Fruit fly (Drosophila melanogaster) whole organism, embryonic: ENCODE results near the gene CG3546.

Experiments used
- ATbp ChIP-seq: fragments of 200-800 bp; sonication (Bioruptor generic); optimal IDR thresholded peaks from 2 replicates; lab custom pipeline; 2017; ENCODE audit warnings: missing biosample characterization, mild to moderate bottlenecking, missing genetic modification characterization, missing genetic modification reagents
- Antp ChIP-seq: fragments of 200-800 bp; sonication (Bioruptor generic); optimal IDR thresholded peaks from 3 replicates; lab custom pipeline; 2016; ENCODE audit warnings: missing biosample characterization, missing genetic modification characterization
- Blimp-1 ChIP-seq: fragments of 200-800 bp; sonication (Bioruptor generic); optimal IDR thresholded peaks from 3 replicates; lab custom pipeline; 2018; ENCODE audit warnings: missing biosample characterization, missing genetic modification characterization, mild to moderate bottlenecking, moderate library complexity, missing genetic modification reagents
- CG10267 ChIP-seq: fragments of 200-800 bp; sonication (Bioruptor generic); optimal IDR thresholded peaks from 2 replicates; lab custom pipeline; 2018; ENCODE audit warnings: missing biosample characterization, mild to moderate bottlenecking, missing genetic modification characterization, moderate library complexity
- CG10321 ChIP-seq: fragments of 200-800 bp; sonication (Bioruptor generic); IDR thresholded peaks from 2 replicates; pipeline ENCODE4 v1.3.6; 2022; ENCODE audit warnings: missing biosample characterization, missing genetic modification characterization
- CG11085 ChIP-seq: fragments of 200-800 bp; sonication (Bioruptor generic); IDR thresholded peaks from 2 replicates; pipeline ENCODE4 v1.3.6; 2022; ENCODE audit warnings: missing biosample characterization, missing genetic modification characterization
- CG12155 ChIP-seq: fragments of 200-800 bp; sonication (Bioruptor generic); optimal IDR thresholded peaks from 3 replicates; lab custom pipeline; 2016; ENCODE audit warnings: missing biosample characterization, missing genetic modification characterization
- CG13123 ChIP-seq: fragments of 200-800 bp; sonication (Bioruptor generic); optimal IDR thresholded peaks from 2 replicates; lab custom pipeline; 2016; ENCODE audit warnings: missing biosample characterization, missing genetic modification characterization
- CG13894 ChIP-seq: fragments of 200-800 bp; sonication (Bioruptor generic); optimal IDR thresholded peaks from 3 replicates; lab custom pipeline; 2018; ENCODE audit warnings: missing biosample characterization, mild to moderate bottlenecking, missing genetic modification characterization, moderate library complexity
- CG14965 ChIP-seq: fragments of 200-800 bp; sonication (Bioruptor generic); optimal IDR thresholded peaks from 2 replicates; lab custom pipeline; 2016; ENCODE audit warnings: missing biosample characterization, missing genetic modification characterization, borderline replicate concordance
- CG15269 ChIP-seq: fragments of 200-800 bp; sonication (Bioruptor generic); optimal IDR thresholded peaks from 2 replicates; lab custom pipeline; 2018; ENCODE audit warnings: missing biosample characterization, mild to moderate bottlenecking, missing genetic modification characterization, moderate library complexity
- CG15479 ChIP-seq: fragments of 200-800 bp; sonication (Bioruptor generic); optimal IDR thresholded peaks from 3 replicates; lab custom pipeline; 2019; ENCODE audit warnings: missing biosample characterization, mild to moderate bottlenecking, missing genetic modification characterization, moderate library complexity
- CG17912 ChIP-seq: fragments of 200-800 bp; sonication (Bioruptor generic); optimal IDR thresholded peaks from 2 replicates; lab custom pipeline; 2018; ENCODE audit warnings: missing biosample characterization, mild to moderate bottlenecking, missing genetic modification characterization
- CG18599 ChIP-seq: fragments of 200-800 bp; sonication (Bioruptor generic); optimal IDR thresholded peaks from 3 replicates; lab custom pipeline; 2017; ENCODE audit warnings: missing biosample characterization, missing genetic modification characterization, mild to moderate bottlenecking, moderate library complexity, missing genetic modification reagents
- CG2875 ChIP-seq: fragments of 200-800 bp; sonication (Bioruptor generic); optimal IDR thresholded peaks from 2 replicates; lab custom pipeline; 2017; ENCODE audit warnings: missing biosample characterization, mild to moderate bottlenecking, missing genetic modification characterization, missing genetic modification reagents
- CG4617 ChIP-seq: fragments of 200-800 bp; sonication (Bioruptor generic); optimal IDR thresholded peaks from 3 replicates; lab custom pipeline; 2016; ENCODE audit warnings: missing biosample characterization, missing genetic modification characterization, borderline replicate concordance
- CG6813 ChIP-seq: fragments of 200-800 bp; sonication (Bioruptor generic); optimal IDR thresholded peaks from 2 replicates; lab custom pipeline; 2017; ENCODE audit warnings: missing biosample characterization, missing genetic modification characterization, mild to moderate bottlenecking, moderate library complexity, missing genetic modification reagents
- CG8281 ChIP-seq: fragments of 200-800 bp; sonication (Bioruptor generic); optimal IDR thresholded peaks from 2 replicates; lab custom pipeline; 2018; ENCODE audit warnings: missing biosample characterization, mild to moderate bottlenecking, missing genetic modification characterization, moderate library complexity
- CG9932 ChIP-seq: fragments of 200-800 bp; sonication (Bioruptor generic); IDR thresholded peaks from 2 replicates; pipeline ENCODE4 v1.3.6; 2022; ENCODE audit warnings: missing biosample characterization, missing genetic modification characterization
- Chrac-16 ChIP-seq: fragments of 200-800 bp; sonication (Bioruptor generic); optimal IDR thresholded peaks from 3 replicates; lab custom pipeline; 2016; ENCODE audit warnings: missing biosample characterization, missing genetic modification characterization
- CoRest ChIP-seq: fragments of 200-800 bp; sonication (Bioruptor generic); optimal IDR thresholded peaks from 3 replicates; lab custom pipeline; 2018; ENCODE audit warnings: missing biosample characterization, mild to moderate bottlenecking, missing genetic modification characterization, moderate library complexity
- D19A ChIP-seq: fragments of 200-800 bp; optimal IDR thresholded peaks from 3 replicates; lab custom pipeline; 2019; ENCODE audit warnings: missing biosample characterization, mild to moderate bottlenecking, missing genetic modification characterization, moderate library complexity
- Dip3 ChIP-seq: fragments of 200-800 bp; sonication (Bioruptor generic); optimal IDR thresholded peaks from 3 replicates; lab custom pipeline; 2016; ENCODE audit warnings: missing biosample characterization, missing genetic modification characterization
- Dll ChIP-seq: fragments of 200-800 bp; sonication (Bioruptor generic); IDR thresholded peaks from 4 replicates; pipeline ENCODE4 v1.3.6; 2022; ENCODE audit warnings: missing biosample characterization, missing genetic modification characterization; ENCODE audit not compliant: partially characterized antibody
- HLH3B ChIP-seq: fragments of 200-800 bp; sonication (Bioruptor generic); IDR thresholded peaks from 2 replicates; pipeline ENCODE4 v1.3.6; 2022; ENCODE audit warnings: missing biosample characterization, missing genetic modification characterization
- Lhr ChIP-seq: fragments of 200-800 bp; sonication (Bioruptor generic); optimal IDR thresholded peaks from 3 replicates; lab custom pipeline; 2017; ENCODE audit warnings: mild to moderate bottlenecking, missing biosample characterization, missing genetic modification reagents, missing genetic modification characterization
- Oaz ChIP-seq: fragments of 200-800 bp; sonication (Bioruptor generic); IDR thresholded peaks from 2 replicates; pipeline ENCODE4 v1.3.6; 2022; ENCODE audit warnings: missing biosample characterization, missing genetic modification characterization
- Oli ChIP-seq: fragments of 200-800 bp; sonication (Bioruptor generic); optimal IDR thresholded peaks from 2 replicates; lab custom pipeline; 2018; ENCODE audit warnings: missing biosample characterization, mild to moderate bottlenecking, missing genetic modification characterization, moderate library complexity
- Sox100B ChIP-seq: fragments of 200-800 bp; sonication (Bioruptor generic); optimal IDR thresholded peaks from 3 replicates; lab custom pipeline; 2018; ENCODE audit warnings: missing biosample characterization, mild to moderate bottlenecking, missing genetic modification characterization
- Sox102F ChIP-seq: fragments of 200-800 bp; sonication (Bioruptor generic); optimal IDR thresholded peaks from 2 replicates; lab custom pipeline; 2018; ENCODE audit warnings: missing biosample characterization, mild to moderate bottlenecking, missing genetic modification characterization, moderate library complexity
- Trl ChIP-seq, 3 experiments: fragments of >200 bp in 2 of 3; fragments of 200-800 bp in 1 of 3; sonication (Bioruptor generic) in 1 of 3; optimal IDR thresholded peaks; 2 replicates in 1 of 3; 3 replicates in 2 of 3; lab custom pipeline; 2016 to 2017; ENCODE audit warnings: missing biosample characterization in 1 of 3, missing genetic modification characterization in 1 of 3
- amos ChIP-seq: fragments of 200-800 bp; sonication (Bioruptor generic); IDR thresholded peaks from 2 replicates; pipeline ENCODE4 v1.3.6; 2022; ENCODE audit warnings: missing biosample characterization, missing genetic modification characterization; ENCODE audit not compliant: partially characterized antibody
- aop ChIP-seq: fragments of 200-800 bp; sonication (Bioruptor generic); IDR thresholded peaks from 2 replicates; pipeline ENCODE4 v1.3.6; 2022; ENCODE audit warnings: missing biosample characterization, missing genetic modification characterization
- ap ChIP-seq: fragments of 200-800 bp; sonication (Bioruptor generic); IDR thresholded peaks from 2 replicates; pipeline ENCODE4 v1.3.6; 2022; ENCODE audit warnings: missing biosample characterization, missing genetic modification characterization
- dan ChIP-seq: fragments of 200-800 bp; sonication (Bioruptor generic); IDR thresholded peaks from 2 replicates; pipeline ENCODE4 v1.3.6; 2022; ENCODE audit warnings: missing biosample characterization, missing genetic modification characterization
- dimm ChIP-seq: fragments of 200-800 bp; sonication (Bioruptor generic); IDR thresholded peaks from 2 replicates; pipeline ENCODE4 v1.3.6; 2022; ENCODE audit warnings: missing biosample characterization, missing genetic modification characterization
- dmrt11E ChIP-seq: fragments of 200-800 bp; sonication (Bioruptor generic); optimal IDR thresholded peaks from 3 replicates; lab custom pipeline; 2018; ENCODE audit warnings: missing biosample characterization, mild to moderate bottlenecking, missing genetic modification characterization, moderate library complexity
- gcm ChIP-seq: fragments of 200-800 bp; sonication (Bioruptor generic); optimal IDR thresholded peaks from 2 replicates; lab custom pipeline; 2019; ENCODE audit warnings: missing biosample characterization, mild to moderate bottlenecking, missing genetic modification characterization, moderate library complexity
- gem ChIP-seq: fragments of 200-800 bp; sonication (Bioruptor generic); optimal IDR thresholded peaks from 2 replicates; lab custom pipeline; 2019; ENCODE audit warnings: missing biosample characterization, mild to moderate bottlenecking, missing genetic modification characterization, moderate library complexity
- gfzf ChIP-seq: fragments of 200-800 bp; sonication (Bioruptor generic); optimal IDR thresholded peaks from 2 replicates; lab custom pipeline; 2016; ENCODE audit warnings: missing biosample characterization, mild to moderate bottlenecking, missing genetic modification characterization, moderate library complexity
- gsb-n ChIP-seq: fragments of 200-800 bp; sonication (Bioruptor generic); optimal IDR thresholded peaks from 3 replicates; lab custom pipeline; 2018; ENCODE audit warnings: missing biosample characterization, mild to moderate bottlenecking, missing genetic modification characterization
- jigr1 ChIP-seq: fragments of 200-800 bp; sonication (Bioruptor generic); IDR thresholded peaks from 3 replicates; pipeline ENCODE4 v1.3.6; 2022; ENCODE audit warnings: missing biosample characterization, missing genetic modification characterization
- kah ChIP-seq: fragments of 200-800 bp; sonication (Bioruptor generic); optimal IDR thresholded peaks from 2 replicates; lab custom pipeline; 2018; ENCODE audit warnings: missing biosample characterization, mild to moderate bottlenecking, missing genetic modification characterization
- pnt ChIP-seq: fragments of 200-800 bp; sonication (Bioruptor generic); optimal IDR thresholded peaks from 3 replicates; lab custom pipeline; 2016; ENCODE audit warnings: missing biosample characterization, missing genetic modification characterization
- rib ChIP-seq: fragments of 200-800 bp; sonication (Bioruptor generic); IDR thresholded peaks from 2 replicates; pipeline ENCODE4 v1.3.6; 2022; ENCODE audit warnings: missing biosample characterization, missing genetic modification characterization
- salm ChIP-seq: fragments of 200-800 bp; sonication (Bioruptor generic); optimal IDR thresholded peaks from 2 replicates; lab custom pipeline; 2018; ENCODE audit warnings: missing biosample characterization, mild to moderate bottlenecking, missing genetic modification characterization
- sd ChIP-seq: fragments of 200-800 bp; sonication (Bioruptor generic); optimal IDR thresholded peaks from 3 replicates; lab custom pipeline; 2018; ENCODE audit warnings: missing biosample characterization, mild to moderate bottlenecking, missing genetic modification characterization, moderate library complexity
- sug ChIP-seq: fragments of 200-800 bp; optimal IDR thresholded peaks from 2 replicates; lab custom pipeline; 2019; ENCODE audit warnings: missing biosample characterization, mild to moderate bottlenecking, missing genetic modification characterization, moderate library complexity
- wor ChIP-seq: fragments of 200-800 bp; sonication (Bioruptor generic); IDR thresholded peaks from 2 replicates; pipeline ENCODE4 v1.3.6; 2022; ENCODE audit warnings: missing biosample characterization, missing genetic modification characterization
- yki ChIP-seq: fragments of >200 bp; optimal IDR thresholded peaks from 3 replicates; lab custom pipeline; 2018
- z ChIP-seq: fragments of 200-800 bp; sonication (Bioruptor generic); IDR thresholded peaks from 3 replicates; pipeline ENCODE4 v1.3.6; 2022; ENCODE audit warnings: missing biosample characterization, missing genetic modification characterization

CG3546 gene

dm6 chrX:4609737-4610136 lies 51.9 kb downstream of the CG3546 start:
- TF ChIP-seq CG12155 (GFP tag; lab: Kevin White, UChicago): no peak
- no peak for TF ChIP-seq sd (tag; lab: Kevin White, UChicago)
- TF ChIP-seq salm (tag; lab: Kevin White, UChicago): no peak
- TF ChIP-seq CG10321: no peak
- no peak for TF ChIP-seq Dip3 (GFP tag; lab: Kevin White, UChicago)
- TF ChIP-seq Sox102F: peak; percentile 11
- TF ChIP-seq CG18599: peak; percentile 32
- TF ChIP-seq ATbp: peak; percentile 63
- peak; percentile 37 for TF ChIP-seq Lhr (GFP tag; lab: Kevin White, UChicago)
- TF ChIP-seq pnt: no peak
- TF ChIP-seq CG17912 (GFP tag; lab: Kevin White, UChicago): no peak
- no peak for TF ChIP-seq CG15269 (tag; lab: Kevin White, UChicago)
- TF ChIP-seq wor (GFP tag; lab: Robert Waterston, UW): no peak
- no peak for TF ChIP-seq Dll
- TF ChIP-seq Oaz (GFP tag; lab: Robert Waterston, UW): no peak
- no peak for TF ChIP-seq dan
- TF ChIP-seq ap (GFP tag; lab: Robert Waterston, UW): no peak
- peak; percentile 31 for TF ChIP-seq CG13123 (GFP tag; lab: Kevin White, UChicago)
- no peak for TF ChIP-seq z (GFP tag; lab: Robert Waterston, UW)
- TF ChIP-seq CG14965 (GFP tag; lab: Kevin White, UChicago): no peak
- TF ChIP-seq gfzf (GFP tag; lab: Kevin White, UChicago): no peak
- no peak for TF ChIP-seq yki (lab: Kevin White, UChicago)
- TF ChIP-seq D19A: no peak
- TF ChIP-seq CG15479: peak; percentile 93
- TF ChIP-seq dmrt11E (tag; lab: Kevin White, UChicago): peak; percentile 52
- TF ChIP-seq CG11085 (GFP tag; lab: Robert Waterston, UW): no peak
- TF ChIP-seq CG2875 (GFP tag; lab: Kevin White, UChicago): peak; percentile 29
- no peak for TF ChIP-seq CoRest
- peak; percentile 56 for TF ChIP-seq CG6813 (GFP tag; lab: Kevin White, UChicago)
- TF ChIP-seq CG10267 (tag; lab: Kevin White, UChicago): no peak
- no peak for TF ChIP-seq Trl (optimal IDR thresholded peaks at IDR 0.05; lab: Kevin White, UChicago)
- TF ChIP-seq Trl (GFP tag; optimal IDR thresholded peaks at IDR 0.05; lab: Kevin White, UChicago): no peak
- TF ChIP-seq Oli: no peak
- no peak for TF ChIP-seq aop (GFP tag; lab: Robert Waterston, UW)
- no peak for TF ChIP-seq amos (GFP tag; lab: Robert Waterston, UW)
- TF ChIP-seq kah (GFP tag; lab: Kevin White, UChicago): no peak
- TF ChIP-seq rib: no peak
- no peak for TF ChIP-seq Antp (GFP tag; lab: Kevin White, UChicago)
- peak; percentile 27 for TF ChIP-seq gem (tag; lab: Kevin White, UChicago)
- no peak for TF ChIP-seq HLH3B (GFP tag; lab: Robert Waterston, UW)
- TF ChIP-seq CG8281: no peak
- no peak for TF ChIP-seq dimm (GFP tag; lab: Robert Waterston, UW)
- TF ChIP-seq gcm (GFP tag; lab: Kevin White, UChicago): peak; percentile 32
- no peak for TF ChIP-seq sug (tag; lab: Kevin White, UChicago)
- no peak for TF ChIP-seq Chrac-16 (GFP tag; lab: Kevin White, UChicago)
- peak; percentile 46 for TF ChIP-seq gsb-n (tag; lab: Kevin White, UChicago)
- no peak for TF ChIP-seq CG4617 (GFP tag; lab: Kevin White, UChicago)
- peak; percentile 39 for TF ChIP-seq Blimp-1 (GFP tag; lab: Kevin White, UChicago)
- TF ChIP-seq jigr1 (GFP tag; lab: Robert Waterston, UW): no peak
- TF ChIP-seq CG9932 (GFP tag; lab: Robert Waterston, UW): no peak
- TF ChIP-seq CG13894 (tag; lab: Kevin White, UChicago): no peak
- TF ChIP-seq Sox100B: peak; percentile 46
